Worm (Caenorhabditis elegans) whole organism, L4/young adult: ENCODE measurements around the gene rap-2.

Source experiments
- W03F9.2 ChIP-seq: fragments of 150-350 bp; optimal IDR thresholded peaks from 2 replicates; lab custom pipeline; 2014; ENCODE audit warnings: missing biosample characterization, missing genetic modification characterization
- dao-5 ChIP-seq: sonication (generic microtip); optimal IDR thresholded peaks from 2 replicates; lab custom pipeline; 2016; ENCODE audit warnings: missing genotype, missing genetic modification characterization, moderate library complexity, missing compliant biosample characterization
- him-1 ChIP-seq: sonication (generic microtip); optimal IDR thresholded peaks from 2 replicates; lab custom pipeline; 2016; ENCODE audit warnings: missing genotype, missing genetic modification reagents, missing genetic modification characterization, missing compliant biosample characterization

DNA sequence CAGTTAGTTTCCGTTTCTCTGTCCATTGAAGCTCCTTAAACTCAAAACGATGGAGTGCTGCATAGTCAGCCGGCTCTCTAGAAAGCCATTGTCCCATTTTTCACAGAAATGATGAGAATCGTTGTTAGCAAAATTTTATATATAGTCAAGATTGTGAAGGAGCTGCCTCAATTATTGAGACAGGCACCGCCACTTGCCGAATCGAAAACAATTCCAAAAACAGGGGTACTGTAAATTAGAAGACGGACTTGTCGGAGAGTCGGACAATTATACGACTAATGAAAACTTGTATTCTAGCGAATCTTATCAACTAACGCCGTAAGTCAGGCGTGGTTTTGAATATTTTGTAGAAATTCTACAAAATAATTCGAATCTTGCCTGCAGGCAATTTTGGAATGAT lies 43.7 kb downstream of the rap-2 start, which contains the start of gene F14H8.2:
- TF ChIP-seq dao-5 (tag; lab: Kevin White, UChicago) (no peak), him-1 (tag; lab: Kevin White, UChicago) (no peak), W03F9.2 (tag; lab: Kevin White, UChicago) (no peak)
